Fruit fly (Drosophila melanogaster) whole organism, wandering third instar larva: ENCODE data around the gene Dok.

Source experiments
- Abd-B ChIP-seq: fragments of >200 bp; optimal IDR thresholded peaks from 2 replicates; lab custom pipeline; 2017; ENCODE audit warnings: missing biosample characterization, missing genetic modification characterization
- CG32264 ChIP-seq: fragments of 200-800 bp; sonication (Bioruptor generic); optimal IDR thresholded peaks from 2 replicates; lab custom pipeline; 2016; ENCODE audit warnings: missing biosample characterization, missing genetic modification characterization
- CG9705 ChIP-seq: fragments of 200-800 bp; sonication (Bioruptor generic); optimal IDR thresholded peaks from 2 replicates; lab custom pipeline; 2018; ENCODE audit warnings: missing biosample characterization, mild to moderate bottlenecking, missing genetic modification characterization
- CrebA ChIP-seq: fragments of 200-800 bp; sonication (Bioruptor generic); optimal IDR thresholded peaks from 2 replicates; lab custom pipeline; 2016; ENCODE audit warnings: missing biosample characterization, mild to moderate bottlenecking, missing genetic modification characterization, borderline replicate concordance
- Dfd ChIP-seq: fragments of >200 bp; optimal IDR thresholded peaks from 2 replicates; lab custom pipeline; 2017; ENCODE audit warnings: missing biosample characterization, missing genetic modification characterization
- Dif ChIP-seq: fragments of 200-275, 200-300 bp; sonication (Bioruptor generic); optimal IDR thresholded peaks from 2 replicates; lab custom pipeline; 2018; ENCODE audit warnings: missing biosample characterization, missing genetic modification characterization; ENCODE audit not compliant: partially characterized antibody
- GATAd ChIP-seq: sonication (Bioruptor generic); optimal IDR thresholded peaks from 2 replicates; lab custom pipeline; 2016; ENCODE audit warnings: missing biosample characterization, missing genetic modification characterization
- HLH106 ChIP-seq: fragments of 200-800 bp; optimal IDR thresholded peaks from 3 replicates; lab custom pipeline; 2019; ENCODE audit warnings: missing biosample characterization, mild to moderate bottlenecking, missing genetic modification characterization, moderate library complexity
- Hnf4 ChIP-seq: fragments of 200-800 bp; sonication (Bioruptor generic); optimal IDR thresholded peaks from 2 replicates; lab custom pipeline; 2016; ENCODE audit warnings: missing biosample characterization, mild to moderate bottlenecking, missing genetic modification characterization
- Hr78 ChIP-seq: fragments of >200 bp; optimal IDR thresholded peaks from 2 replicates; lab custom pipeline; 2017; ENCODE audit warnings: missing biosample characterization, missing genetic modification characterization
- Hr83 ChIP-seq: fragments of 200-300 bp; sonication (Bioruptor generic); optimal IDR thresholded peaks from 2 replicates; lab custom pipeline; 2016; ENCODE audit warnings: missing biosample characterization, mild to moderate bottlenecking, missing genetic modification characterization, moderate library complexity; ENCODE audit not compliant: poor library complexity, severe bottlenecking
- Jra ChIP-seq: sonication (Bioruptor generic); optimal IDR thresholded peaks from 2 replicates; lab custom pipeline; 2016; ENCODE audit warnings: missing biosample characterization, missing genetic modification characterization
- Mio ChIP-seq: sonication (Bioruptor generic); optimal IDR thresholded peaks from 2 replicates; lab custom pipeline; 2016; ENCODE audit warnings: missing biosample characterization, missing genetic modification characterization
- Myc ChIP-seq: fragments of >200 bp; optimal IDR thresholded peaks from 2 replicates; lab custom pipeline; 2017
- N ChIP-seq: fragments of >200 bp; optimal IDR thresholded peaks from 2 replicates; lab custom pipeline; 2018; ENCODE audit warnings: missing biosample characterization, missing external identifiers, missing genetic modification characterization
- OdsH ChIP-seq: fragments of 200-800 bp; sonication (Bioruptor generic); optimal IDR thresholded peaks from 2 replicates; lab custom pipeline; 2016; ENCODE audit warnings: missing biosample characterization, mild to moderate bottlenecking, missing genetic modification characterization
- Rel ChIP-seq, 2 experiments: fragments of 200-800 bp; sonication (Bioruptor generic) in 1 of 2; optimal IDR thresholded peaks; 2 replicates in 1 of 2; 3 replicates in 1 of 2; lab custom pipeline; 2016 to 2019; ENCODE audit warnings: mild to moderate bottlenecking in 2 of 2, missing biosample characterization in 2 of 2, missing genetic modification characterization in 2 of 2, moderate library complexity in 1 of 2
- Sp1 ChIP-seq: fragments of 200-800 bp; sonication (Bioruptor generic); optimal IDR thresholded peaks from 3 replicates; lab custom pipeline; 2019; ENCODE audit warnings: missing biosample characterization, mild to moderate bottlenecking, missing genetic modification characterization, moderate library complexity
- Vsx2 ChIP-seq: fragments of 200-300, 225-300 bp; sonication (Bioruptor generic); optimal IDR thresholded peaks from 2 replicates; lab custom pipeline; 2018; ENCODE audit warnings: missing biosample characterization, missing genetic modification characterization; ENCODE audit not compliant: partially characterized antibody
- br ChIP-seq: fragments of 200-800 bp; sonication (Bioruptor generic); optimal IDR thresholded peaks from 2 replicates; lab custom pipeline; 2016; ENCODE audit warnings: missing biosample characterization, missing genetic modification characterization
- brk ChIP-seq: fragments of 200-800 bp; sonication (Bioruptor generic); optimal IDR thresholded peaks from 2 replicates; lab custom pipeline; 2016; ENCODE audit warnings: missing biosample characterization, mild to moderate bottlenecking, missing genetic modification characterization
- dl ChIP-seq, 2 experiments: fragments of 175-275, 200-275 bp in 1 of 2; fragments of 200-275 bp in 1 of 2; sonication (Bioruptor generic); optimal IDR thresholded peaks; lab custom pipeline; 2018; ENCODE audit warnings: mild to moderate bottlenecking in 2 of 2, missing biosample characterization in 2 of 2, missing genetic modification characterization in 2 of 2, moderate library complexity in 2 of 2; ENCODE audit not compliant: partially characterized antibody in 2 of 2, insufficient read depth in 1 of 2
- dmrt93B ChIP-seq: fragments of 200-800 bp; sonication (Bioruptor generic); optimal IDR thresholded peaks from 2 replicates; lab custom pipeline; 2018; ENCODE audit warnings: missing biosample characterization, mild to moderate bottlenecking, missing genetic modification characterization
- dsf ChIP-seq: sonication (Bioruptor generic); optimal IDR thresholded peaks from 2 replicates; lab custom pipeline; 2016; ENCODE audit warnings: missing biosample characterization, missing genetic modification characterization, borderline replicate concordance
- ey ChIP-seq: fragments of 200-800 bp; sonication (Bioruptor generic); optimal IDR thresholded peaks from 2 replicates; lab custom pipeline; 2016; ENCODE audit warnings: missing biosample characterization, missing genetic modification characterization
- foxo ChIP-seq, 2 experiments: fragments of 200-800 bp; sonication (Bioruptor generic); optimal IDR thresholded peaks; 2 replicates in 1 of 2; 3 replicates in 1 of 2; lab custom pipeline; 2016 to 2017; ENCODE audit warnings: missing biosample characterization in 2 of 2, missing genetic modification characterization in 2 of 2
- fru ChIP-seq: fragments of 200-800 bp; sonication (Bioruptor generic); optimal IDR thresholded peaks from 3 replicates; lab custom pipeline; 2016; ENCODE audit warnings: missing biosample characterization, mild to moderate bottlenecking, missing genetic modification characterization
- h ChIP-seq: fragments of 200-800 bp; sonication (Bioruptor generic); optimal IDR thresholded peaks from 3 replicates; lab custom pipeline; 2016; ENCODE audit warnings: missing biosample characterization, mild to moderate bottlenecking, missing genetic modification characterization
- jim ChIP-seq: fragments of 175-275, 200-325 bp; sonication (Bioruptor generic); optimal IDR thresholded peaks from 2 replicates; lab custom pipeline; 2016; ENCODE audit warnings: missing biosample characterization, mild to moderate bottlenecking, missing genetic modification characterization
- lola ChIP-seq: fragments of >200 bp; optimal IDR thresholded peaks from 2 replicates; lab custom pipeline; 2017; ENCODE audit warnings: missing biosample characterization, missing genetic modification characterization
- pan ChIP-seq: fragments of >200 bp; optimal IDR thresholded peaks from 2 replicates; lab custom pipeline; 2017
- psq ChIP-seq: fragments of 200-800 bp; sonication (Bioruptor generic); optimal IDR thresholded peaks from 3 replicates; lab custom pipeline; 2017; ENCODE audit warnings: missing biosample characterization, mild to moderate bottlenecking, missing genetic modification characterization, moderate library complexity
- rgr ChIP-seq: fragments of 200-800 bp; sonication (Bioruptor generic); optimal IDR thresholded peaks from 3 replicates; lab custom pipeline; 2016; ENCODE audit warnings: missing biosample characterization, mild to moderate bottlenecking, missing genetic modification characterization
- sage ChIP-seq: fragments of 200-800 bp; sonication (Bioruptor generic); optimal IDR thresholded peaks from 2 replicates; lab custom pipeline; 2016; ENCODE audit warnings: missing biosample characterization, mild to moderate bottlenecking, missing genetic modification characterization
- sv ChIP-seq: fragments of 200-800 bp; sonication (Bioruptor generic); optimal IDR thresholded peaks from 3 replicates; lab custom pipeline; 2016; ENCODE audit warnings: missing biosample characterization, missing genetic modification characterization
- tai ChIP-seq: sonication (Bioruptor generic); optimal IDR thresholded peaks from 2 replicates; lab custom pipeline; 2016; ENCODE audit warnings: missing biosample characterization, missing genetic modification characterization
- usp ChIP-seq: fragments of >200 bp; optimal IDR thresholded peaks from 2 replicates; lab custom pipeline; 2017; ENCODE audit warnings: missing biosample characterization, missing genetic modification characterization
- woc ChIP-seq: sonication (Bioruptor generic); optimal IDR thresholded peaks from 2 replicates; lab custom pipeline; 2016; ENCODE audit warnings: missing biosample characterization, mild to moderate bottlenecking, missing genetic modification characterization

Gene Dok

dm6 chrX:7336121-7336961 is 12.3 kb downstream of the Dok start:
- peak; percentile 81 for TF ChIP-seq sv (GFP tag; lab: Kevin White, UChicago)
- TF ChIP-seq HLH106 (tag; lab: Kevin White, UChicago), result peak; percentile 0
- no peak for TF ChIP-seq Hr78

dm6 chrX:7336962-7337844 is 13.2 kb downstream of the Dok start, which contains the start of gene CBP:
CBP (plus strand) TSS chrX:7337352.
- TF ChIP-seq jim (GFP tag; lab: Kevin White, UChicago) (no peak), N (GFP tag; lab: Kevin White, UChicago) (no peak), Dfd (GFP tag; lab: Kevin White, UChicago) (peak; percentile 41), Sp1 (GFP tag; lab: Kevin White, UChicago) (peak; percentile 92), Hr78 (no peak), Abd-B (GFP tag; lab: Kevin White, UChicago) (no peak), CrebA (GFP tag; lab: Kevin White, UChicago) (peak; percentile 68), dl (GFP tag; optimal IDR thresholded peaks at IDR 0.05; lab: Kevin White, UChicago; ENCODE audit: insufficient read depth in 1 of 2, partially characterized antibody in 2 of 2) (no peak), tai (GFP tag; lab: Kevin White, UChicago) (peak; percentile 35), usp (GFP tag; lab: Kevin White, UChicago) (no peak), Rel (GFP tag; optimal IDR thresholded peaks at IDR 0.05; lab: Kevin White, UChicago) (peak; percentile 28), Rel (tag; optimal IDR thresholded peaks at IDR 0.05; lab: Kevin White, UChicago) (peak; percentile 61), Myc (no peak), OdsH (peak; percentile 85), psq (GFP tag; lab: Kevin White, UChicago) (peak; percentile 94), Vsx2 (GFP tag; lab: Kevin White, UChicago) (no peak), Hnf4 (GFP tag; lab: Kevin White, UChicago) (peak; percentile 81), rgr (GFP tag; lab: Kevin White, UChicago) (peak; percentile 86), foxo (GFP tag; optimal IDR thresholded peaks at IDR 0.05; lab: Kevin White, UChicago) (peak; percentile 31 to 92), br (peak; percentile 90), GATAd (no peak), CG32264 (GFP tag; lab: Kevin White, UChicago) (peak; percentile 86), Dif (GFP tag; lab: Kevin White, UChicago) (no peak), Hr83 (GFP tag; lab: Kevin White, UChicago) (no peak), Mio (GFP tag; lab: Kevin White, UChicago) (no peak), sage (peak; percentile 84), woc (GFP tag; lab: Kevin White, UChicago) (peak; percentile 74), dsf (GFP tag; lab: Kevin White, UChicago) (no peak), fru (GFP tag; lab: Kevin White, UChicago) (peak; percentile 96), brk (peak; percentile 87), HLH106 (tag; lab: Kevin White, UChicago) (peak; percentile 91), pan (no peak), Jra (peak; percentile 51), ey (GFP tag; lab: Kevin White, UChicago) (peak; percentile 91), CG9705 (GFP tag; lab: Kevin White, UChicago) (peak; percentile 71), h (GFP tag; lab: Kevin White, UChicago) (peak; percentile 93), lola (GFP tag; lab: Kevin White, UChicago) (no peak), sv (GFP tag; lab: Kevin White, UChicago) (peak; percentile 86), dmrt93B (GFP tag; lab: Kevin White, UChicago) (peak; percentile 83)
- TF ChIP-seq, all 38 proteins: peak for 23
